Fruit fly (Drosophila melanogaster) whole organism, embryonic: ENCODE results near the gene Sec24CD.
A peak's percentile ranks its signal among the peaks of the same experiment; 100 is the strongest.

Experiments
- Asciz ChIP-seq: fragments of 200-800 bp; sonication (Bioruptor generic); optimal IDR thresholded peaks from 2 replicates; lab custom pipeline; 2017; ENCODE audit warnings: missing biosample characterization, mild to moderate bottlenecking, missing genetic modification characterization, missing genetic modification reagents
- Atf6 ChIP-seq: fragments of 200-800 bp; sonication (Bioruptor generic); IDR thresholded peaks from 2 replicates; pipeline ENCODE4 v1.3.6; 2022; ENCODE audit warnings: missing biosample characterization, missing genetic modification characterization
- Awh ChIP-seq: fragments of 200-800 bp; sonication (Bioruptor generic); IDR thresholded peaks from 2 replicates; pipeline ENCODE4, ENCODE4 v1.3.6; 2022; ENCODE audit warnings: missing biosample characterization, missing genetic modification characterization
- Bgb ChIP-seq: fragments of 200-800 bp; sonication (Bioruptor generic); IDR thresholded peaks from 2 replicates; pipeline ENCODE4 v1.3.6; 2022; ENCODE audit warnings: missing biosample characterization, missing genetic modification characterization; ENCODE audit not compliant: partially characterized antibody
- CG10321 ChIP-seq: fragments of 200-800 bp; sonication (Bioruptor generic); IDR thresholded peaks from 2 replicates; pipeline ENCODE4 v1.3.6; 2022; ENCODE audit warnings: missing biosample characterization, missing genetic modification characterization
- CG11093 ChIP-seq: fragments of 200-800 bp; sonication (Bioruptor generic); IDR thresholded peaks from 3 replicates; pipeline ENCODE4 v1.3.6; 2022; ENCODE audit warnings: missing biosample characterization, missing genetic modification characterization
- CG11247 ChIP-seq: fragments of 200-800 bp; sonication (Bioruptor generic); IDR thresholded peaks from 2 replicates; pipeline ENCODE4 v1.3.6; 2022; ENCODE audit warnings: missing biosample characterization, missing genetic modification characterization
- CG11695 ChIP-seq: fragments of 200-800 bp; sonication (Bioruptor generic); IDR thresholded peaks from 3 replicates; pipeline ENCODE4 v1.3.6; 2022; ENCODE audit warnings: missing biosample characterization, missing genetic modification characterization
- CG12769 ChIP-seq: fragments of 200-800 bp; sonication (Bioruptor generic); optimal IDR thresholded peaks from 2 replicates; lab custom pipeline; 2019; ENCODE audit warnings: missing biosample characterization, mild to moderate bottlenecking, missing genetic modification characterization, moderate library complexity
- CG14014 ChIP-seq: fragments of 200-800 bp; sonication (Bioruptor generic); IDR thresholded peaks from 2 replicates; pipeline ENCODE4 v1.3.6; 2022; ENCODE audit warnings: missing biosample characterization, missing genetic modification characterization
- CG1603 ChIP-seq: fragments of 200-800 bp; sonication (Bioruptor generic); optimal IDR thresholded peaks from 2 replicates; lab custom pipeline; 2019; ENCODE audit warnings: missing biosample characterization, mild to moderate bottlenecking, missing genetic modification characterization, moderate library complexity
- CG17568 ChIP-seq: fragments of 200-800 bp; sonication (Bioruptor generic); optimal IDR thresholded peaks from 2 replicates; lab custom pipeline; 2018; ENCODE audit warnings: missing biosample characterization, mild to moderate bottlenecking, missing genetic modification characterization, moderate library complexity
- CG17912 ChIP-seq: fragments of 200-800 bp; sonication (Bioruptor generic); optimal IDR thresholded peaks from 2 replicates; lab custom pipeline; 2018; ENCODE audit warnings: missing biosample characterization, mild to moderate bottlenecking, missing genetic modification characterization
- CG34224 ChIP-seq: fragments of 200-800 bp; sonication (Bioruptor generic); IDR thresholded peaks from 3 replicates; pipeline ENCODE4 v1.3.6; 2022; ENCODE audit warnings: missing biosample characterization, missing genetic modification characterization; ENCODE audit not compliant: partially characterized antibody
- CG4328 ChIP-seq: fragments of 200-800 bp; sonication (Bioruptor generic); optimal IDR thresholded peaks from 3 replicates; lab custom pipeline; 2017; ENCODE audit warnings: missing biosample characterization, missing genetic modification reagents, missing genetic modification characterization
- CG43689 ChIP-seq: fragments of 200-800 bp; sonication (Bioruptor generic); IDR thresholded peaks from 2 replicates; pipeline ENCODE4 v1.3.6; 2022; ENCODE audit warnings: missing biosample characterization, missing genetic modification characterization
- CG7271 ChIP-seq: fragments of 200-800 bp; sonication (Bioruptor generic); optimal IDR thresholded peaks from 2 replicates; lab custom pipeline; 2018; ENCODE audit warnings: missing biosample characterization, mild to moderate bottlenecking, missing genetic modification characterization, moderate library complexity
- CG7839 ChIP-seq: fragments of 200-800 bp; sonication (Bioruptor generic); optimal IDR thresholded peaks from 3 replicates; lab custom pipeline; 2018; ENCODE audit warnings: missing biosample characterization, mild to moderate bottlenecking, missing genetic modification characterization, moderate library complexity
- CG9817 ChIP-seq: fragments of 200-800 bp; sonication (Bioruptor generic); optimal IDR thresholded peaks from 2 replicates; lab custom pipeline; 2018; ENCODE audit warnings: missing biosample characterization, mild to moderate bottlenecking, missing genetic modification characterization, moderate library complexity
- CG9876 ChIP-seq: fragments of 200-800 bp; sonication (Bioruptor generic); optimal IDR thresholded peaks from 2 replicates; lab custom pipeline; 2016; ENCODE audit warnings: missing biosample characterization, missing genetic modification characterization
- CG9932 ChIP-seq: fragments of 200-800 bp; sonication (Bioruptor generic); IDR thresholded peaks from 2 replicates; pipeline ENCODE4 v1.3.6; 2022; ENCODE audit warnings: missing biosample characterization, missing genetic modification characterization
- Deaf1 ChIP-seq: fragments of 200-800 bp; optimal IDR thresholded peaks from 3 replicates; lab custom pipeline; 2019; ENCODE audit warnings: missing biosample characterization, mild to moderate bottlenecking, missing genetic modification characterization, moderate library complexity
- Drgx ChIP-seq: fragments of 200-800 bp; sonication (Bioruptor generic); IDR thresholded peaks from 2 replicates; pipeline ENCODE4 v1.3.6; 2022; ENCODE audit warnings: missing biosample characterization, missing genetic modification characterization
- E2f1 ChIP-seq: fragments of 200-800 bp; sonication (Bioruptor generic); IDR thresholded peaks from 2 replicates; pipeline ENCODE4 v1.3.6; 2022; ENCODE audit warnings: missing biosample characterization, missing genetic modification characterization
- GATAe ChIP-seq: fragments of 200-800 bp; sonication (Bioruptor generic); conservative IDR thresholded peaks from 2 replicates; pipeline ENCODE4 v1.3.6; 2022; ENCODE audit warnings: missing biosample characterization, missing genetic modification characterization
- HLH4C ChIP-seq: fragments of 200-800 bp; sonication (Bioruptor generic); IDR thresholded peaks from 3 replicates; pipeline ENCODE4 v1.3.6; 2022; ENCODE audit warnings: missing biosample characterization, missing genetic modification characterization; ENCODE audit not compliant: partially characterized antibody
- HmgD ChIP-seq: fragments of 200-800 bp; sonication (Bioruptor generic); optimal IDR thresholded peaks from 3 replicates; lab custom pipeline; 2016; ENCODE audit warnings: missing biosample characterization, missing genetic modification characterization
- Jarid2 ChIP-seq: fragments of 200-800 bp; sonication (Bioruptor generic); optimal IDR thresholded peaks from 3 replicates; lab custom pipeline; 2017; ENCODE audit warnings: mild to moderate bottlenecking, missing biosample characterization, missing genetic modification reagents, missing genetic modification characterization
- Kr ChIP-seq: fragments of 200-800 bp; sonication (Bioruptor generic); optimal IDR thresholded peaks from 2 replicates; lab custom pipeline; 2017; ENCODE audit warnings: missing biosample characterization, mild to moderate bottlenecking, missing genetic modification characterization
- Lpt ChIP-seq: fragments of >200 bp; optimal IDR thresholded peaks from 2 replicates; lab custom pipeline; 2018; ENCODE audit warnings: missing biosample characterization, missing genetic modification characterization
- Pdp1 ChIP-seq, 2 experiments: fragments of 200-800 bp; sonication (Bioruptor generic); optimal IDR thresholded peaks; 3 replicates each; lab custom pipeline; 2016; ENCODE audit warnings: missing biosample characterization in 2 of 2, missing genetic modification characterization in 2 of 2, mild to moderate bottlenecking in 1 of 2, moderate library complexity in 1 of 2
- Taf1 ChIP-seq: fragments of 200-800 bp; sonication (Bioruptor generic); IDR thresholded peaks from 2 replicates; pipeline ENCODE4 v1.3.6; 2022; ENCODE audit warnings: missing biosample characterization, missing genetic modification characterization
- Tbp ChIP-seq: fragments of >200 bp; optimal IDR thresholded peaks from 2 replicates; lab custom pipeline; 2018; ENCODE audit warnings: missing biosample characterization, missing genetic modification characterization
- ash1 ChIP-seq: fragments of 200-800 bp; sonication (Bioruptor generic); optimal IDR thresholded peaks from 2 replicates; lab custom pipeline; 2018; ENCODE audit warnings: missing biosample characterization, mild to moderate bottlenecking, missing genetic modification characterization
- ci ChIP-seq: fragments of 200-800 bp; sonication (Bioruptor generic); IDR thresholded peaks from 3 replicates; pipeline ENCODE4 v1.3.6; 2022; ENCODE audit warnings: missing biosample characterization, missing genetic modification characterization
- crol ChIP-seq: fragments of 200-800 bp; sonication (Bioruptor generic); IDR thresholded peaks from 2 replicates; pipeline ENCODE4 v1.3.6; 2022; ENCODE audit warnings: missing biosample characterization, missing genetic modification characterization
- dimm ChIP-seq: fragments of 200-800 bp; sonication (Bioruptor generic); IDR thresholded peaks from 2 replicates; pipeline ENCODE4 v1.3.6; 2022; ENCODE audit warnings: missing biosample characterization, missing genetic modification characterization
- dmrt11E ChIP-seq: fragments of 200-800 bp; sonication (Bioruptor generic); optimal IDR thresholded peaks from 3 replicates; lab custom pipeline; 2018; ENCODE audit warnings: missing biosample characterization, mild to moderate bottlenecking, missing genetic modification characterization, moderate library complexity
- ftz-f1 ChIP-seq: fragments of 200-800 bp; sonication (Bioruptor generic); optimal IDR thresholded peaks from 2 replicates; lab custom pipeline; 2016; ENCODE audit warnings: missing biosample characterization, missing genetic modification characterization
- gem ChIP-seq: fragments of 200-800 bp; sonication (Bioruptor generic); optimal IDR thresholded peaks from 2 replicates; lab custom pipeline; 2019; ENCODE audit warnings: missing biosample characterization, mild to moderate bottlenecking, missing genetic modification characterization, moderate library complexity
- gt ChIP-seq: fragments of 200-800 bp; sonication (Bioruptor generic); IDR thresholded peaks from 2 replicates; pipeline ENCODE4 v1.3.6; 2022; ENCODE audit warnings: missing biosample characterization, missing genetic modification characterization
- jigr1 ChIP-seq: fragments of 200-800 bp; sonication (Bioruptor generic); IDR thresholded peaks from 3 replicates; pipeline ENCODE4 v1.3.6; 2022; ENCODE audit warnings: missing biosample characterization, missing genetic modification characterization
- ken ChIP-seq: fragments of 200-800 bp; sonication (Bioruptor generic); IDR thresholded peaks from 3 replicates; pipeline ENCODE4 v1.3.6; 2022; ENCODE audit warnings: missing biosample characterization, missing genetic modification characterization
- lab ChIP-seq: fragments of 200-800 bp; sonication (Bioruptor generic); optimal IDR thresholded peaks from 3 replicates; lab custom pipeline; 2017; ENCODE audit warnings: missing biosample characterization, missing genetic modification characterization, mild to moderate bottlenecking, moderate library complexity, missing genetic modification reagents
- mirr ChIP-seq: fragments of 200-800 bp; sonication (Bioruptor generic); optimal IDR thresholded peaks from 3 replicates; lab custom pipeline; 2018; ENCODE audit warnings: missing biosample characterization, mild to moderate bottlenecking, missing genetic modification characterization
- p53 ChIP-seq: fragments of 200-800 bp; sonication (Bioruptor generic); optimal IDR thresholded peaks from 2 replicates; lab custom pipeline; 2016; ENCODE audit warnings: missing biosample characterization, missing genetic modification characterization
- tna ChIP-seq: fragments of 200-800 bp; sonication (Bioruptor generic); IDR thresholded peaks from 2 replicates; pipeline ENCODE4 v1.3.6; 2022; ENCODE audit warnings: missing biosample characterization, missing genetic modification characterization; ENCODE audit not compliant: partially characterized antibody
- ttk ChIP-seq: fragments of 200-800 bp; sonication (Bioruptor generic); IDR thresholded peaks from 2 replicates; pipeline ENCODE4 v2.1.2; 2022; ENCODE audit warnings: missing biosample characterization, missing genetic modification characterization
- unc-4 ChIP-seq: fragments of 200-800 bp; sonication (Bioruptor generic); IDR thresholded peaks from 2 replicates; pipeline ENCODE4 v1.3.6; 2022; ENCODE audit warnings: missing biosample characterization, missing genetic modification characterization; ENCODE audit not compliant: partially characterized antibody
- vvl ChIP-seq: fragments of 200-800 bp; sonication (Bioruptor generic); IDR thresholded peaks from 2 replicates; pipeline ENCODE4 v1.3.6; 2022; ENCODE audit warnings: missing biosample characterization, missing genetic modification characterization
- yki ChIP-seq: fragments of >200 bp; optimal IDR thresholded peaks from 3 replicates; lab custom pipeline; 2018
- zen2 ChIP-seq: fragments of 200-800 bp; sonication (Bioruptor generic); IDR thresholded peaks from 3 replicates; pipeline ENCODE4 v1.3.6; 2022; ENCODE audit warnings: missing biosample characterization, missing genetic modification characterization; ENCODE audit not compliant: partially characterized antibody

Sec24CD gene

dm6 chr2L:2242139-2242538 lies 5.5 kb upstream of the Sec24CD start, which contains the start of gene CG4267:
TSS of gene CG4267 (plus strand) at chr2L:2242378.
- no peak for TF ChIP-seq GATAe
- no peak for TF ChIP-seq dmrt11E (tag; lab: Kevin White, UChicago)
- TF ChIP-seq ftz-f1 (GFP tag; lab: Kevin White, UChicago) = peak; percentile 45
- no peak for TF ChIP-seq CG11093 (GFP tag; lab: Robert Waterston, UW)
- no peak for TF ChIP-seq CG9876 (GFP tag; lab: Kevin White, UChicago)
- no peak for TF ChIP-seq CG4328 (GFP tag; lab: Kevin White, UChicago)
- TF ChIP-seq jigr1 (GFP tag; lab: Robert Waterston, UW) = no peak
- TF ChIP-seq CG11247 (GFP tag; lab: Robert Waterston, UW) = peak; percentile 6; the same call in 1 of the 2 replicates
- no peak for TF ChIP-seq tna (GFP tag; lab: Robert Waterston, UW)
- no peak for TF ChIP-seq HmgD (GFP tag; lab: Kevin White, UChicago)
- TF ChIP-seq Pdp1 (GFP tag; optimal IDR thresholded peaks at IDR 0.05; lab: Kevin White, UChicago) = no peak
- no peak for TF ChIP-seq gt (GFP tag; lab: Robert Waterston, UW)
- TF ChIP-seq unc-4 (GFP tag; lab: Robert Waterston, UW) = peak; percentile 34
- peak; percentile 40; the same call in 1 of the 2 replicates for TF ChIP-seq vvl (GFP tag; lab: Robert Waterston, UW)
- peak; percentile 67; the same call in 2 of the 3 replicates for TF ChIP-seq zen2 (GFP tag; lab: Robert Waterston, UW)
- no peak for TF ChIP-seq CG9932 (GFP tag; lab: Robert Waterston, UW)
- no peak for TF ChIP-seq CG11695
- TF ChIP-seq Awh (GFP tag; lab: Robert Waterston, UW) = no peak
- TF ChIP-seq Lpt (GFP tag; lab: Kevin White, UChicago) = no peak
- TF ChIP-seq CG7271 (tag; lab: Kevin White, UChicago) = no peak
- TF ChIP-seq Tbp (GFP tag; lab: Kevin White, UChicago) = no peak
- TF ChIP-seq Drgx = 0 out of 2 replicates have a peak, but pooled peaks have one; percentile 22
- no peak for TF ChIP-seq CG14014 (GFP tag; lab: Robert Waterston, UW)
- TF ChIP-seq CG17912 (GFP tag; lab: Kevin White, UChicago) = no peak
- TF ChIP-seq ttk (GFP tag; lab: Robert Waterston, UW) = no peak
- peak; percentile 68 for TF ChIP-seq CG34224 (GFP tag; lab: Robert Waterston, UW)
- no peak for TF ChIP-seq CG1603 (tag; lab: Kevin White, UChicago)
- TF ChIP-seq CG9817 (tag; lab: Kevin White, UChicago) = no peak
- no peak for TF ChIP-seq dimm (GFP tag; lab: Robert Waterston, UW)
- no peak for TF ChIP-seq gem
- TF ChIP-seq Atf6 (GFP tag; lab: Robert Waterston, UW) = no peak
- TF ChIP-seq mirr = no peak
- TF ChIP-seq Taf1 (GFP tag; lab: Robert Waterston, UW) = no peak
- no peak for TF ChIP-seq ash1 (GFP tag; lab: Kevin White, UChicago)
- TF ChIP-seq p53 (GFP tag; lab: Kevin White, UChicago) = no peak
- no peak for TF ChIP-seq CG17568 (GFP tag; lab: Kevin White, UChicago)
- no peak for TF ChIP-seq CG43689 (GFP tag; lab: Robert Waterston, UW)
- no peak for TF ChIP-seq CG7839
- no peak for TF ChIP-seq Kr (GFP tag; lab: Kevin White, UChicago)
- TF ChIP-seq E2f1 (GFP tag; lab: Robert Waterston, UW) = no peak
- TF ChIP-seq Deaf1 (tag; lab: Kevin White, UChicago) = peak; percentile 60
- TF ChIP-seq HLH4C (GFP tag; lab: Robert Waterston, UW) = no peak
- TF ChIP-seq CG12769 (tag; lab: Kevin White, UChicago) = no peak
- TF ChIP-seq ken (GFP tag; lab: Robert Waterston, UW) = 0 out of 3 replicates have a peak, but pooled peaks have one; percentile 27
- TF ChIP-seq CG10321 (GFP tag; lab: Robert Waterston, UW) = no peak
- TF ChIP-seq Bgb = peak; percentile 34; the same call in 1 of the 2 replicates
- TF ChIP-seq ci = peak; percentile 52; the same call in 1 of the 3 replicates
- TF ChIP-seq Jarid2 (GFP tag; lab: Kevin White, UChicago) = peak; percentile 80
- TF ChIP-seq Asciz (GFP tag; lab: Kevin White, UChicago) = no peak
- TF ChIP-seq yki (lab: Kevin White, UChicago) = peak; percentile 87
- no peak for TF ChIP-seq crol (GFP tag; lab: Robert Waterston, UW)
- TF ChIP-seq lab (GFP tag; lab: Kevin White, UChicago) = no peak
